Worm (Caenorhabditis elegans) whole organism, L4 larva: Measurements from ENCODE around the gene srg-17.

Source experiments
- arid-1 ChIP-seq: fragments of 200-800 bp; sonication (Bioruptor generic); conservative IDR thresholded peaks from 2 replicates; pipeline ENCODE4 v1.3.6; 2022; ENCODE audit warnings: missing genetic modification reagents, missing genetic modification characterization, missing compliant biosample characterization
- ceh-82 ChIP-seq: sonication (generic microtip); optimal IDR thresholded peaks from 2 replicates; lab custom pipeline; 2017; ENCODE audit warnings: missing biosample characterization, missing genetic modification characterization
- ces-1 ChIP-seq: fragments of 150-350 bp; sonication (generic microtip); optimal IDR thresholded peaks from 4 replicates; lab custom pipeline; 2014; ENCODE audit warnings: missing biosample characterization, missing genetic modification reagents, missing genetic modification characterization
- dpl-1 ChIP-seq: fragments of 150-350 bp; optimal IDR thresholded peaks from 2 replicates; lab custom pipeline; 2014; ENCODE audit warnings: missing biosample characterization, missing genetic modification reagents, missing genetic modification characterization
- nhr-10 ChIP-seq: fragments of 150-350 bp; optimal IDR thresholded peaks from 2 replicates; lab custom pipeline; 2014; ENCODE audit warnings: missing biosample characterization, missing genetic modification characterization
- nhr-237 ChIP-seq: sonication (generic microtip); optimal IDR thresholded peaks from 2 replicates; lab custom pipeline; 2017; ENCODE audit warnings: missing biosample characterization, missing genetic modification characterization
- nhr-76 ChIP-seq: fragments of 150-350 bp; optimal IDR thresholded peaks from 2 replicates; lab custom pipeline; 2014; ENCODE audit warnings: missing biosample characterization, missing genetic modification characterization
- pha-4 ChIP-seq, 2 experiments: fragments of 150-350 bp in 1 of 2; fragments of 200-800 bp in 1 of 2; sonication (Bioruptor generic) in 1 of 2; IDR thresholded peaks in 1 of 2; optimal IDR thresholded peaks in 1 of 2; 2 replicates each; pipeline versions ENCODE4 v1.3.6 to Lab custom; 2014 to 2022; ENCODE audit warnings: missing genetic modification characterization in 2 of 2, missing genetic modification reagents in 2 of 2, missing biosample characterization in 1 of 2, missing compliant biosample characterization in 1 of 2
- ztf-11 ChIP-seq: fragments of 150-350 bp; optimal IDR thresholded peaks from 2 replicates; lab custom pipeline; 2014; ENCODE audit warnings: missing biosample characterization, missing genetic modification characterization

DNA sequence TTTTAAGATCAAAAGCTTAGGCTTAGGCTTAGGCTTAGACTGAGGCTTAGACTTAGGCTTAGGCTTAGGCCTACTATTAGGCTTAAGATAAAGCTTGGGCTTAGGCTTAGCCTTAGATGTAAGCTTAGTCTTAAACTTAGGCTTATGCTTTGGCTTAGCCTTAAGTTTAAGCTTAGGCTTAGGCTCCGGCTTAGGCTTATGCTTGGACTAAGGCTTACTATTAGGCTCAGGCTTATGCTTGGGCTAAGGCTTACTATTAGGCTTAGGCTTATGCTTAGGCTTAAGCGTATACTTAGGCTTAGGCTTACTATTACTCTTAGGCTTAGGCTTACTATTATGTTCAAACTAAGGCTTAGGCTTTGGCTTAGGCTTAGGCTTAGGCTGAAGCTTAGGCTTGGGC lies 36.8 kb upstream of the srg-17 start:
- TF ChIP-seq ces-1 (no peak), ztf-11 (tag; lab: Kevin White, UChicago) (no peak), pha-4 (GFP tag; IDR thresholded peaks at IDR 0.05; lab: Robert Waterston, UW) (no peak), pha-4 (tag; optimal IDR thresholded peaks at IDR 0.05; lab: Kevin White, UChicago) (no peak), nhr-76 (tag; lab: Kevin White, UChicago) (no peak), dpl-1 (GFP tag; lab: Kevin White, UChicago) (no peak), ceh-82 (tag; lab: Kevin White, UChicago) (no peak), nhr-10 (tag; lab: Kevin White, UChicago) (no peak), nhr-237 (no peak), arid-1 (GFP tag; lab: Robert Waterston, UW) (no peak)
